Fruit fly (Drosophila melanogaster): ENCODE measurements around the gene InR.

DNA sequence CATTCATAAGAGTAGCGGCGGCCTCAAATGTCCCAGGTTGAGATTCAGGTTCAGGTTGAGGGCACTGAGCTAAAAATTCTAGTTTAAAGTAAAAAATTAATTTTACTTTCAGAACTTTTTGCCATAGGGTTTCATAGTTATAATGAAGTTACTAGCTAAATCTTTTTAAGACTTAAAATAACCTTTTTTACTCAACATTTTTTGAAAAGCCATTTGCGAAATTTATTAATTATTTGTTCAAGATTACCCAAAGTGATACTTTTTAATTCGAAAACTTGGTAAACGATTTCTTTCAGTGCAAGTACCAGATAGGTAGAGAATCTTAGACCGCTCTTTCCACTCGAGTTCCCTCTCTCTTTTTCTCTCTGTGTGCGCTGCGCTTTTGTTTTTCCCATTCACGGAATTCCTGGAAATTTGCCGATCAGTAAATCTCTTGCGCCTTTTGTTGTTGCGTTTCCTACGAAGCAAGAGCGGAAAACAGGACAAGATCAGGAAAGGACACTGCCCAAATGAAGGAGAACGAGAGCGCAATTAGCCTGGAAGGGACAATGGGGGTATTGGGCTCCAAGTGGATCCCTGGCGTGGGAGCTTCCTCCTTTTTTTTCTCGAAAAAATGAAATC lies 22.5 kb upstream of the InR start:
- TF ChIP-seq Rel (GFP tag; optimal IDR thresholded peaks at IDR 0.05) = peak; percentile 63
- peak; percentile 53 for TF ChIP-seq Rel (tag; optimal IDR thresholded peaks at IDR 0.05)
- peak; percentile 76 for TF ChIP-seq psq (GFP tag; optimal IDR thresholded peaks at IDR 0.05)
- TF ChIP-seq Hr83 (GFP tag; optimal IDR thresholded peaks at IDR 0.05; ENCODE audit: poor library complexity, severe bottlenecking) = no peak

Data from whole organism, wandering third instar larva.